Worm (Caenorhabditis elegans) whole organism, L1 larva: ENCODE measurements around the gene C54D10.10.

Source experiments
- efl-3 ChIP-seq: fragments of 200-800 bp; sonication (Bioruptor generic); optimal IDR thresholded peaks from 2 replicates; lab custom pipeline; 2018; ENCODE audit warnings: mild to moderate bottlenecking, missing genetic modification characterization, missing compliant biosample characterization
- egl-27 ChIP-seq, 2 experiments: fragments of 150-350 bp in 1 of 2; sonication (generic microtip); optimal IDR thresholded peaks; 3 replicates each; lab custom pipeline; 2017 to 2018; ENCODE audit warnings: missing biosample characterization in 2 of 2, missing genetic modification characterization in 2 of 2, missing genetic modification reagents in 2 of 2
- lin-14 ChIP-seq: fragments of 200-800 bp; sonication (Bioruptor generic); optimal IDR thresholded peaks from 2 replicates; lab custom pipeline; 2018; ENCODE audit warnings: mild to moderate bottlenecking, missing genetic modification characterization, moderate library complexity, missing compliant biosample characterization
- lsy-2 ChIP-seq, 2 experiments: fragments of 150-350 bp; optimal IDR thresholded peaks; 2 replicates each; lab custom pipeline; 2014; ENCODE audit warnings: missing biosample characterization in 2 of 2, missing genetic modification characterization in 2 of 2
- unc-130 ChIP-seq: fragments of 150-350 bp; optimal IDR thresholded peaks from 2 replicates; lab custom pipeline; 2017; ENCODE audit warnings: missing biosample characterization, missing genetic modification characterization, inconsistent platforms
- unc-86 ChIP-seq: sonication (generic microtip); optimal IDR thresholded peaks from 2 replicates; lab custom pipeline; 2016; ENCODE audit warnings: missing genetic modification characterization, missing compliant biosample characterization

DNA sequence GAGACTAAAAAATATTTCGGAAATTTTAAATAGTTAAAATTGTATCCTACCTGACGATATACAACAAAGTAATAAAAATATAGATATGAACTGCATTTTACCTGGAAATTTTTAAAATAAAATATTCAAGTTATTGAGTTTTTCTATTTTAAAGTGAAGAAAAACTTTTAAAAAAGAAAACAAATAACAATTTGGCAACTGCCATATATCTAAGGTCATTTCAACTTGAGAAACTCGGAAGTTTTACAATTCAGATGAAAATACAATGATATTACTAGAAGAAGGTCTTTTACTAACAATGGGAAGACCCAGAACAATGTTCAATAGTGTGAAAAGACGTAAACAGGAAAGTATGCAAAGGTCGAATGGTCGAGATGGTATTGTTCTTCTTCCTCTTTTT is at the start of gene C54D10.10:
- TF ChIP-seq unc-86 (tag; lab: Kevin White, UChicago) (no peak), lsy-2 (tag; optimal IDR thresholded peaks at IDR 0.05; lab: Kevin White, UChicago) (no peak), efl-3 (GFP tag; lab: Kevin White, UChicago) (no peak), egl-27 (tag; optimal IDR thresholded peaks at IDR 0.05; lab: Kevin White, UChicago) (no peak), unc-130 (no peak), lin-14 (no peak)
